Fruit fly (Drosophila melanogaster): ENCODE measurements around the gene CG1958.

The CG1958 gene

DNA sequence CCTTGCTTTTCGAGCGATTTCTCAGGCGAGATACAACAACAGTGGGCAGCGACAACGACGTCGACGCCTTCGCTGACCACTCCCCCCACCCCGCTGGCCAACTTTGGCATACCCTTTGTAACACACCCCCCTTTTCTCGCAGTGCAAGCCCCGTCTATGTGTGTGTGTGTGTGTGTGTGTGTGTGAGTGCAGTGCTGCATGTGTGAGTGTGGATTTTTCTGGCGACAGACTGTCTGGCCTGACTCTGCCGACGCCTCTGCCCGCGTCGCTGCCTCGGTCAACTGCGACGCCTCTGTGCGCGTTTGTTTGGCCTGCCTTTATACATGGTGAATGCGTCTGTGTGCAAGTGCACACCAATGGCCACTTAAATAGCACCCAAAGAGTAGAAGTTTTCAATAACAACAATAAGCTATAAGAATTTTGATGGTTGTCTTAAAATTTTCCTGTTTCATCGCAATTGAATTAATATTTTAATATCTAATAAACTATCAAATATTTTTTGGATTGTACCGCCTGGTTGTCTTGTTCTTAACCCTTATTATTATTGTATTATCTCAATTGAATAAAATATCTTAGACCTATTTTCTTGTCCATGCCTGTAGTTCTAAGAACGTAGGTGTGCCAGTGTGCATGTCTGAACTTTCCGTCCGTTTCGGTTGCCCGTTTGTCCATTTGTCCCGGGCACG, 27.3 kb downstream of the CG1958 start (continued):
- TF ChIP-seq Taf1 (GFP tag; IDR thresholded peaks at IDR 0.05): peak; percentile 17; the same call in 1 of the 2 replicates
- no peak for TF ChIP-seq luna (GFP tag; optimal IDR thresholded peaks at IDR 0.05)
- TF ChIP-seq sim (GFP tag; IDR thresholded peaks at IDR 0.05): peak; percentile 87
- TF ChIP-seq Scr (GFP tag; IDR thresholded peaks at IDR 0.05; ENCODE audit: partially characterized antibody): no peak
- peak; percentile 49 for TF ChIP-seq ems (GFP tag; optimal IDR thresholded peaks at IDR 0.05)
- no peak for TF ChIP-seq ERR (GFP tag; optimal IDR thresholded peaks at IDR 0.05)
- peak; percentile 86 for TF ChIP-seq nau (GFP tag; optimal IDR thresholded peaks at IDR 0.05)
- peak; percentile 61 for TF ChIP-seq CG8478 (optimal IDR thresholded peaks at IDR 0.05)
- peak; percentile 56 for TF ChIP-seq fd3F (GFP tag; optimal IDR thresholded peaks at IDR 0.05)
- TF ChIP-seq Aef1 (GFP tag; IDR thresholded peaks at IDR 0.05): peak; percentile 71
- peak; percentile 89 for TF ChIP-seq odd (GFP tag; optimal IDR thresholded peaks at IDR 0.05)
- no peak for TF ChIP-seq CG8944 (GFP tag; optimal IDR thresholded peaks at IDR 0.05)
- TF ChIP-seq CG31365 (tag; optimal IDR thresholded peaks at IDR 0.05): peak; percentile 48
- TF ChIP-seq kah (GFP tag; optimal IDR thresholded peaks at IDR 0.05): peak; percentile 90
- no peak for TF ChIP-seq mam (GFP tag; optimal IDR thresholded peaks at IDR 0.05)
- TF ChIP-seq tup (GFP tag; optimal IDR thresholded peaks at IDR 0.05): peak; percentile 33
- TF ChIP-seq CG12391 (tag; optimal IDR thresholded peaks at IDR 0.05): peak; percentile 96
- TF ChIP-seq CG6791 (GFP tag; IDR thresholded peaks at IDR 0.05; ENCODE audit: partially characterized antibody): no peak
- no peak for TF ChIP-seq CG9876 (GFP tag; optimal IDR thresholded peaks at IDR 0.05)
- peak; percentile 92 for TF ChIP-seq grau (tag; optimal IDR thresholded peaks at IDR 0.05)
- peak; percentile 81 for TF ChIP-seq CG6654 (GFP tag; optimal IDR thresholded peaks at IDR 0.05)
- no peak for TF ChIP-seq slp2 (GFP tag; optimal IDR thresholded peaks at IDR 0.05)
- peak; percentile 49 for TF ChIP-seq stwl (tag; optimal IDR thresholded peaks at IDR 0.05)
- TF ChIP-seq wor (GFP tag; IDR thresholded peaks at IDR 0.05): peak; percentile 88
- peak; percentile 86; the same call in 2 of the 3 replicates for TF ChIP-seq ci (GFP tag; IDR thresholded peaks at IDR 0.05)
- no peak for TF ChIP-seq CG3995 (GFP tag; optimal IDR thresholded peaks at IDR 0.05)
- peak; percentile 97 for TF ChIP-seq dmrt11E (tag; optimal IDR thresholded peaks at IDR 0.05)
- TF ChIP-seq CG34422 (GFP tag; IDR thresholded peaks at IDR 0.05): peak; percentile 82
- no peak for TF ChIP-seq CG16813 (GFP tag; IDR thresholded peaks at IDR 0.05; ENCODE audit: partially characterized antibody)
- TF ChIP-seq Lpt (GFP tag; optimal IDR thresholded peaks at IDR 0.05): no peak
- TF ChIP-seq CG10274 (GFP tag; optimal IDR thresholded peaks at IDR 0.05): peak; percentile 55
- TF ChIP-seq CG10209 (GFP tag; optimal IDR thresholded peaks at IDR 0.05): peak; percentile 89
- peak; percentile 91 for TF ChIP-seq twi (tag; optimal IDR thresholded peaks at IDR 0.05)
- peak; percentile 97 for TF ChIP-seq CG17829 (tag; optimal IDR thresholded peaks at IDR 0.05)
- peak in 1 of 2 experiments; percentile 28 for TF ChIP-seq crp (GFP tag; optimal IDR thresholded peaks at IDR 0.05)
- TF ChIP-seq CG17568 (GFP tag; optimal IDR thresholded peaks at IDR 0.05): peak; percentile 87
- peak; percentile 94 for TF ChIP-seq Ssrp (tag; optimal IDR thresholded peaks at IDR 0.05)
- TF ChIP-seq CG4820 (GFP tag; optimal IDR thresholded peaks at IDR 0.05): peak; percentile 82
- no peak for TF ChIP-seq pzg (GFP tag; optimal IDR thresholded peaks at IDR 0.05)
- TF ChIP-seq stc (GFP tag; IDR thresholded peaks at IDR 0.05): peak; percentile 87
- TF ChIP-seq CG2120 (GFP tag; optimal IDR thresholded peaks at IDR 0.05): peak; percentile 15
- peak; percentile 47; the same call in 1 of the 3 replicates for TF ChIP-seq CG7357 (GFP tag; IDR thresholded peaks at IDR 0.05)
- no peak for TF ChIP-seq toy (GFP tag; IDR thresholded peaks at IDR 0.05)
- peak; percentile 65 for TF ChIP-seq Rx (GFP tag; IDR thresholded peaks at IDR 0.05)
- no peak for TF ChIP-seq CG14965 (GFP tag; optimal IDR thresholded peaks at IDR 0.05; ENCODE audit: borderline replicate concordance)
- TF ChIP-seq CG8388 (GFP tag; optimal IDR thresholded peaks at IDR 0.05): peak; percentile 95
- TF ChIP-seq CG31388 (GFP tag; optimal IDR thresholded peaks at IDR 0.05): peak; percentile 9
- no peak for TF ChIP-seq gro (GFP tag; optimal IDR thresholded peaks at IDR 0.05)
- TF ChIP-seq Neu2 (GFP tag; optimal IDR thresholded peaks at IDR 0.05; ENCODE audit: borderline replicate concordance): no peak
- peak; percentile 26 for TF ChIP-seq MESR4 (GFP tag; optimal IDR thresholded peaks at IDR 0.05)

Measured in whole organism, embryonic.